Fruit fly (Drosophila melanogaster): ENCODE results near the gene CG13058.

Gene CG13058

dm6 chr3L:16308380-16308779, 20.3 kb upstream of the CG13058 start, which contains the start of gene CG13042:
Gene CG13042 (minus strand): TSS chr3L:16308480.
- TF ChIP-seq Dbx (GFP tag; IDR thresholded peaks at IDR 0.05) (no peak), Gug (GFP tag; IDR thresholded peaks at IDR 0.05) (0 out of 4 replicates have a peak, but pooled peaks have one; percentile 2)

dm6 chr3L:16309972-16310371, 18.7 kb upstream of the CG13058 start:
- peak; percentile 21; the same call in 1 of the 2 replicates for TF ChIP-seq sisA (GFP tag; IDR thresholded peaks at IDR 0.05)
- TF ChIP-seq CG30403 (GFP tag; optimal IDR thresholded peaks at IDR 0.05), result peak; percentile 38
- TF ChIP-seq E2f2 (GFP tag; IDR thresholded peaks at IDR 0.05), result no peak
- peak; percentile 63 for TF ChIP-seq Hmr (GFP tag; optimal IDR thresholded peaks at IDR 0.05)
- peak; percentile 4 for TF ChIP-seq pho (GFP tag; optimal IDR thresholded peaks at IDR 0.05)
- no peak for TF ChIP-seq Fer1 (GFP tag; optimal IDR thresholded peaks at IDR 0.05)
- 0 out of 2 replicates have a peak, but pooled peaks have one; percentile 6 for TF ChIP-seq CG32532 (GFP tag; IDR thresholded peaks at IDR 0.05)
- no peak for TF ChIP-seq dmrt99B (tag; optimal IDR thresholded peaks at IDR 0.05)
- 0 out of 2 replicates have a peak, but pooled peaks have one; percentile 11 for TF ChIP-seq CG7372 (GFP tag; IDR thresholded peaks at IDR 0.05)
- peak; percentile 37; the same call in 1 of the 2 replicates for TF ChIP-seq CG14014 (GFP tag; IDR thresholded peaks at IDR 0.05)
- TF ChIP-seq CG4820 (GFP tag; optimal IDR thresholded peaks at IDR 0.05), result no peak
- TF ChIP-seq Med (GFP tag), result peak; percentile 86
- TF ChIP-seq ara (GFP tag; IDR thresholded peaks at IDR 0.05), result 0 out of 2 replicates have a peak, but pooled peaks have one; percentile 14
- 0 out of 2 replicates have a peak, but pooled peaks have one; percentile 25 for TF ChIP-seq al (GFP tag; IDR thresholded peaks at IDR 0.05)
- no peak for TF ChIP-seq pros (GFP tag; optimal IDR thresholded peaks at IDR 0.05)
- TF ChIP-seq Meics (GFP tag; optimal IDR thresholded peaks at IDR 0.05), result peak; percentile 30
- TF ChIP-seq lab (GFP tag; optimal IDR thresholded peaks at IDR 0.05), result peak; percentile 72
- peak; percentile 49 for TF ChIP-seq CG11247 (GFP tag; IDR thresholded peaks at IDR 0.05)
- TF ChIP-seq dysf (GFP tag; IDR thresholded peaks at IDR 0.05), result 0 out of 3 replicates have a peak, but pooled peaks have one; percentile 14
- peak; percentile 10 for TF ChIP-seq CG15269 (tag; optimal IDR thresholded peaks at IDR 0.05)
- TF ChIP-seq gem (tag; optimal IDR thresholded peaks at IDR 0.05), result peak; percentile 35
- TF ChIP-seq H2.0 (GFP tag; IDR thresholded peaks at IDR 0.05), result peak; percentile 49; the same call in 1 of the 2 replicates
- TF ChIP-seq zen2 (GFP tag; IDR thresholded peaks at IDR 0.05; ENCODE audit: partially characterized antibody), result no peak
- TF ChIP-seq Dref (GFP tag; IDR thresholded peaks at IDR 0.05), result no peak
- TF ChIP-seq Myb (GFP tag; optimal IDR thresholded peaks at IDR 0.05), result peak; percentile 38
- no peak for TF ChIP-seq CG12071 (GFP tag; optimal IDR thresholded peaks at IDR 0.05)
- no peak for TF ChIP-seq ac (GFP tag; optimal IDR thresholded peaks at IDR 0.05)
- TF ChIP-seq jumu (GFP tag; optimal IDR thresholded peaks at IDR 0.05), result peak; percentile 21
- TF ChIP-seq lmd (GFP tag; IDR thresholded peaks at IDR 0.05), result peak; percentile 39; the same call in 1 of the 2 replicates
- TF ChIP-seq CG10366 (GFP tag; IDR thresholded peaks at IDR 0.05), result 0 out of 2 replicates have a peak, but pooled peaks have one; percentile 13
- TF ChIP-seq Fer3 (tag; optimal IDR thresholded peaks at IDR 0.05), result peak; percentile 2
- TF ChIP-seq CG9727 (GFP tag; optimal IDR thresholded peaks at IDR 0.05), result no peak
- TF ChIP-seq Drgx (GFP tag; IDR thresholded peaks at IDR 0.05), result peak; percentile 86
- peak in 1 of 2 experiments; percentile 10 for TF ChIP-seq chif (GFP tag; optimal IDR thresholded peaks at IDR 0.05)
- TF ChIP-seq Lhr (GFP tag; optimal IDR thresholded peaks at IDR 0.05), result no peak
- TF ChIP-seq cwo (GFP tag; optimal IDR thresholded peaks at IDR 0.05), result peak; percentile 9
- peak; percentile 40 for TF ChIP-seq her (GFP tag; optimal IDR thresholded peaks at IDR 0.05)
- peak; percentile 71 for TF ChIP-seq Rfx (GFP tag; IDR thresholded peaks at IDR 0.05)
- no peak for TF ChIP-seq ham (GFP tag; IDR thresholded peaks at IDR 0.05)
- TF ChIP-seq HLH3B (GFP tag; IDR thresholded peaks at IDR 0.05), result peak; percentile 25; the same call in 1 of the 2 replicates
- TF ChIP-seq CG7745 (tag; optimal IDR thresholded peaks at IDR 0.05), result no peak
- TF ChIP-seq CG31224 (GFP tag; IDR thresholded peaks at IDR 0.05), result 0 out of 2 replicates have a peak, but pooled peaks have one; percentile 20
- TF ChIP-seq CG6854 (GFP tag; optimal IDR thresholded peaks at IDR 0.05), result no peak
- TF ChIP-seq CG11456 (GFP tag; IDR thresholded peaks at IDR 0.05), result 0 out of 3 replicates have a peak, but pooled peaks have one; percentile 50
- TF ChIP-seq Dip3 (GFP tag; optimal IDR thresholded peaks at IDR 0.05), result peak; percentile 5
- peak; percentile 14 for TF ChIP-seq CG16815 (GFP tag; optimal IDR thresholded peaks at IDR 0.05)
- TF ChIP-seq CG9215 (GFP tag; IDR thresholded peaks at IDR 0.05), result peak; percentile 42

All from whole organism, embryonic.